Worm (Caenorhabditis elegans): ENCODE data around the gene spot-1.

DNA sequence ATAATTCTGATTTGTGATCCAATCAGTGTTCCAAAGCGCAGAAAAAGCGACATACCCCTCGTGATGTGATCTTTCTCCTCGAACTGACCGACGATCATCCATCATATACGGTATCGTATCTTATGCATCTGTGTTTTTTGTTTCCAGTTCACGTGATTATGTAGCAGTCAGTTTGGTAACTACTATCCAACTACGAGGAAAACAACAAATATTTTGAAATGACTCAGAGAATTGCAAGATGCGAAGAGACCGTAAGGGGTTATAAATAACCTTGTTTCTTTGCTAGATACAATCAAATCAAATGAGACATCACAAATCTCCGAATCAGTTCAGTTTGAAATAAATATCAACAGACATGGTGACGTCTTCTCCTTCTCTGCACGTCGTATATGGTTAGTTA lies 23.1 kb upstream of the spot-1 start:
- TF ChIP-seq him-1 (tag; optimal IDR thresholded peaks at IDR 0.05) (no peak), W03F9.2 (tag; optimal IDR thresholded peaks at IDR 0.05) (no peak)

All from whole organism, L4/young adult.